Fruit fly (Drosophila melanogaster) whole organism, embryonic: ENCODE measurements around the gene CG31999.

Experiments used
- Abd-B ChIP-seq: fragments of 200-800 bp; sonication (Bioruptor generic); optimal IDR thresholded peaks from 2 replicates; lab custom pipeline; 2018; ENCODE audit warnings: missing biosample characterization, mild to moderate bottlenecking, missing genetic modification characterization, moderate library complexity
- B-H2 ChIP-seq: fragments of 200-800 bp; sonication (Bioruptor generic); optimal IDR thresholded peaks from 2 replicates; lab custom pipeline; 2018; ENCODE audit warnings: missing biosample characterization, mild to moderate bottlenecking, missing genetic modification characterization
- Bdp1 ChIP-seq: fragments of 200-800 bp; sonication (Bioruptor generic); optimal IDR thresholded peaks from 3 replicates; lab custom pipeline; 2016; ENCODE audit warnings: missing biosample characterization, missing genetic modification characterization
- Bgb ChIP-seq: fragments of 200-800 bp; sonication (Bioruptor generic); IDR thresholded peaks from 2 replicates; pipeline ENCODE4 v1.3.6; 2022; ENCODE audit warnings: missing biosample characterization, missing genetic modification characterization; ENCODE audit not compliant: partially characterized antibody
- Bteb2 ChIP-seq: fragments of 200-800 bp; sonication (Bioruptor generic); optimal IDR thresholded peaks from 2 replicates; lab custom pipeline; 2016; ENCODE audit warnings: missing biosample characterization, missing genetic modification characterization
- CG10209 ChIP-seq: fragments of 200-800 bp; sonication (Bioruptor generic); optimal IDR thresholded peaks from 3 replicates; lab custom pipeline; 2017; ENCODE audit warnings: missing biosample characterization, mild to moderate bottlenecking, missing genetic modification characterization, missing genetic modification reagents
- CG1024 ChIP-seq: fragments of 200-800 bp; sonication (Bioruptor generic); IDR thresholded peaks from 2 replicates; pipeline ENCODE4 v1.3.6; 2022; ENCODE audit warnings: missing biosample characterization, missing genetic modification characterization
- CG10543 ChIP-seq: fragments of 200-800 bp; sonication (Bioruptor generic); optimal IDR thresholded peaks from 3 replicates; lab custom pipeline; 2017; ENCODE audit warnings: missing biosample characterization, mild to moderate bottlenecking, missing genetic modification characterization, moderate library complexity
- CG11247 ChIP-seq: fragments of 200-800 bp; sonication (Bioruptor generic); IDR thresholded peaks from 2 replicates; pipeline ENCODE4 v1.3.6; 2022; ENCODE audit warnings: missing biosample characterization, missing genetic modification characterization
- CG13296 ChIP-seq: fragments of 200-800 bp; sonication (Bioruptor generic); optimal IDR thresholded peaks from 3 replicates; lab custom pipeline; 2018; ENCODE audit warnings: missing biosample characterization, mild to moderate bottlenecking, missing genetic modification characterization
- CG14710 ChIP-seq: fragments of 200-800 bp; sonication (Bioruptor generic); optimal IDR thresholded peaks from 3 replicates; lab custom pipeline; 2019; ENCODE audit warnings: missing biosample characterization, mild to moderate bottlenecking, missing genetic modification characterization, moderate library complexity
- CG15479 ChIP-seq: fragments of 200-800 bp; sonication (Bioruptor generic); optimal IDR thresholded peaks from 3 replicates; lab custom pipeline; 2019; ENCODE audit warnings: missing biosample characterization, mild to moderate bottlenecking, missing genetic modification characterization, moderate library complexity
- CG17186 ChIP-seq: fragments of 200-800 bp; sonication (Bioruptor generic); optimal IDR thresholded peaks from 3 replicates; lab custom pipeline; 2017; ENCODE audit warnings: missing biosample characterization, missing genetic modification reagents, missing genetic modification characterization
- CG2120 ChIP-seq: fragments of 200-800 bp; sonication (Bioruptor generic); optimal IDR thresholded peaks from 3 replicates; lab custom pipeline; 2016; ENCODE audit warnings: missing biosample characterization, missing genetic modification characterization
- CG30020 ChIP-seq: fragments of 200-800 bp; optimal IDR thresholded peaks from 2 replicates; lab custom pipeline; 2019; ENCODE audit warnings: missing biosample characterization, mild to moderate bottlenecking, missing genetic modification characterization, moderate library complexity
- CG3065 ChIP-seq: fragments of 200-800 bp; sonication (Bioruptor generic); optimal IDR thresholded peaks from 2 replicates; lab custom pipeline; 2016; ENCODE audit warnings: missing biosample characterization, missing genetic modification characterization
- CG31388 ChIP-seq: fragments of 200-800 bp; sonication (Bioruptor generic); optimal IDR thresholded peaks from 2 replicates; lab custom pipeline; 2016; ENCODE audit warnings: missing biosample characterization, missing genetic modification characterization
- CG33557 ChIP-seq: fragments of 200-800 bp; sonication (Bioruptor generic); optimal IDR thresholded peaks from 2 replicates; lab custom pipeline; 2019; ENCODE audit warnings: missing biosample characterization, mild to moderate bottlenecking, missing genetic modification characterization, moderate library complexity
- CG34376 ChIP-seq: fragments of 200-800 bp; sonication (Bioruptor generic); optimal IDR thresholded peaks from 2 replicates; lab custom pipeline; 2018; ENCODE audit warnings: missing biosample characterization, mild to moderate bottlenecking, missing genetic modification characterization
- CG3726 ChIP-seq: fragments of 200-800 bp; sonication (Bioruptor generic); IDR thresholded peaks from 3 replicates; pipeline ENCODE4, ENCODE4 v1.3.6; 2022; ENCODE audit warnings: missing biosample characterization, missing genetic modification characterization
- CG4854 ChIP-seq: fragments of 200-800 bp; sonication (Bioruptor generic); optimal IDR thresholded peaks from 2 replicates; lab custom pipeline; 2016; ENCODE audit warnings: missing biosample characterization, missing genetic modification characterization, inconsistent platforms
- CG7357 ChIP-seq: fragments of 200-800 bp; sonication (Bioruptor generic); IDR thresholded peaks from 3 replicates; pipeline ENCODE4 v1.3.6; 2022; ENCODE audit warnings: missing biosample characterization, missing genetic modification characterization
- CG8359 ChIP-seq: fragments of 200-800 bp; sonication (Bioruptor generic); optimal IDR thresholded peaks from 2 replicates; lab custom pipeline; 2017; ENCODE audit warnings: missing biosample characterization, mild to moderate bottlenecking, missing genetic modification characterization, borderline replicate concordance
- CHES-1-like ChIP-seq: fragments of 200-800 bp; sonication (Bioruptor generic); optimal IDR thresholded peaks from 2 replicates; lab custom pipeline; 2016; ENCODE audit warnings: missing biosample characterization, missing genetic modification characterization
- D ChIP-seq, 2 experiments: fragments of 200-800 bp in 1 of 2; fragments of >200 bp in 1 of 2; sonication (Bioruptor generic) in 1 of 2; optimal IDR thresholded peaks; 2 replicates in 1 of 2; 3 replicates in 1 of 2; lab custom pipeline; 2017; ENCODE audit warnings: mild to moderate bottlenecking in 1 of 2, missing biosample characterization in 1 of 2, missing genetic modification characterization in 1 of 2, missing genetic modification reagents in 1 of 2
- D19B ChIP-seq: fragments of 200-800 bp; sonication (Bioruptor generic); optimal IDR thresholded peaks from 2 replicates; lab custom pipeline; 2017; ENCODE audit warnings: missing biosample characterization, mild to moderate bottlenecking, missing genetic modification characterization
- Ets65A ChIP-seq: fragments of 200-800 bp; sonication (Bioruptor generic); peaks from one replicate; lab custom pipeline; 2016; ENCODE audit warnings: missing biosample characterization, missing genetic modification characterization
- MTF-1 ChIP-seq: fragments of 200-800 bp; sonication (Bioruptor generic); optimal IDR thresholded peaks from 2 replicates; lab custom pipeline; 2018; ENCODE audit warnings: missing biosample characterization, mild to moderate bottlenecking, missing genetic modification characterization, borderline replicate concordance
- PHDP ChIP-seq: fragments of 200-800 bp; sonication (Bioruptor generic); optimal IDR thresholded peaks from 3 replicates; lab custom pipeline; 2018; ENCODE audit warnings: missing biosample characterization, mild to moderate bottlenecking, missing genetic modification characterization, moderate library complexity
- YL-1 ChIP-seq: fragments of 200-800 bp; sonication (Bioruptor generic); optimal IDR thresholded peaks from 3 replicates; lab custom pipeline; 2017; ENCODE audit warnings: missing biosample characterization, mild to moderate bottlenecking, missing genetic modification characterization
- crol ChIP-seq: fragments of 200-800 bp; sonication (Bioruptor generic); IDR thresholded peaks from 2 replicates; pipeline ENCODE4 v1.3.6; 2022; ENCODE audit warnings: missing biosample characterization, missing genetic modification characterization
- dimm ChIP-seq: fragments of 200-800 bp; sonication (Bioruptor generic); IDR thresholded peaks from 2 replicates; pipeline ENCODE4 v1.3.6; 2022; ENCODE audit warnings: missing biosample characterization, missing genetic modification characterization
- fd96Cb ChIP-seq: fragments of 200-800 bp; sonication (Bioruptor generic); optimal IDR thresholded peaks from 2 replicates; lab custom pipeline; 2018; ENCODE audit warnings: missing biosample characterization, mild to moderate bottlenecking, missing genetic modification characterization, moderate library complexity
- her ChIP-seq: fragments of 200-800 bp; sonication (Bioruptor generic); optimal IDR thresholded peaks from 2 replicates; lab custom pipeline; 2016; ENCODE audit warnings: missing biosample characterization, missing genetic modification characterization
- jumu ChIP-seq: fragments of 200-800 bp; sonication (Bioruptor generic); optimal IDR thresholded peaks from 3 replicates; lab custom pipeline; 2016; ENCODE audit warnings: missing biosample characterization, missing genetic modification characterization
- kay ChIP-seq: fragments of 200-800 bp; sonication (Bioruptor generic); optimal IDR thresholded peaks from 2 replicates; lab custom pipeline; 2016; ENCODE audit warnings: missing biosample characterization, missing genetic modification characterization
- kni ChIP-seq: fragments of 200-800 bp; sonication (Bioruptor generic); optimal IDR thresholded peaks from 3 replicates; lab custom pipeline; 2017; ENCODE audit warnings: mild to moderate bottlenecking, missing biosample characterization, missing genetic modification reagents, missing genetic modification characterization
- lov ChIP-seq, 2 experiments: fragments of 200-800 bp in 1 of 2; fragments of >200 bp in 1 of 2; sonication (Bioruptor generic) in 1 of 2; IDR thresholded peaks in 1 of 2; optimal IDR thresholded peaks in 1 of 2; 2 replicates in 1 of 2; 3 replicates in 1 of 2; pipeline versions ENCODE4 v1.3.6 to Lab custom; 2017 to 2022; ENCODE audit warnings: missing biosample characterization in 1 of 2, missing genetic modification characterization in 1 of 2
- mam ChIP-seq: fragments of 200-800 bp; sonication (Bioruptor generic); optimal IDR thresholded peaks from 3 replicates; lab custom pipeline; 2016; ENCODE audit warnings: missing biosample characterization, missing genetic modification characterization
- pfk ChIP-seq: fragments of 200-800 bp; sonication (Bioruptor generic); optimal IDR thresholded peaks from 2 replicates; lab custom pipeline; 2018; ENCODE audit warnings: missing biosample characterization, mild to moderate bottlenecking, missing genetic modification characterization, moderate library complexity
- phol ChIP-seq: fragments of 200-800 bp; sonication (Bioruptor generic); optimal IDR thresholded peaks from 3 replicates; lab custom pipeline; 2018; ENCODE audit warnings: missing biosample characterization, mild to moderate bottlenecking, missing genetic modification characterization, moderate library complexity
- pita ChIP-seq: fragments of 200-800 bp; sonication (Bioruptor generic); optimal IDR thresholded peaks from 2 replicates; lab custom pipeline; 2017; ENCODE audit warnings: missing biosample characterization, mild to moderate bottlenecking, missing genetic modification characterization
- prd ChIP-seq, 3 experiments: fragments of >200 bp in 2 of 3; fragments of 200-800 bp in 1 of 3; sonication (Bioruptor generic) in 1 of 3; optimal IDR thresholded peaks in 2 of 3; IDR thresholded peaks in 1 of 3; 2 replicates in 2 of 3; 3 replicates in 1 of 3; pipeline versions ENCODE4 v1.3.6 to Lab custom; 2017 to 2022; ENCODE audit warnings: missing biosample characterization in 1 of 3, missing genetic modification characterization in 1 of 3
- pros ChIP-seq: fragments of 200-800 bp; sonication (Bioruptor generic); optimal IDR thresholded peaks from 3 replicates; lab custom pipeline; 2019; ENCODE audit warnings: missing biosample characterization, mild to moderate bottlenecking, missing genetic modification characterization, moderate library complexity
- sens ChIP-seq: fragments of 200-800 bp; sonication (Bioruptor generic); peaks from one replicate; lab custom pipeline; 2016; ENCODE audit warnings: missing biosample characterization, missing genetic modification characterization
- ssp ChIP-seq: fragments of 200-800 bp; sonication (Bioruptor generic); IDR thresholded peaks from 2 replicates; pipeline ENCODE4 v1.3.6; 2022; ENCODE audit warnings: missing biosample characterization, missing genetic modification characterization
- trh ChIP-seq: fragments of 200-800 bp; sonication (Bioruptor generic); optimal IDR thresholded peaks from 2 replicates; lab custom pipeline; 2016; ENCODE audit warnings: missing biosample characterization, missing genetic modification characterization
- tup ChIP-seq: fragments of 200-800 bp; sonication (Bioruptor generic); optimal IDR thresholded peaks from 2 replicates; lab custom pipeline; 2016; ENCODE audit warnings: missing biosample characterization, mild to moderate bottlenecking, missing genetic modification characterization, moderate library complexity
- z ChIP-seq: fragments of 200-800 bp; sonication (Bioruptor generic); IDR thresholded peaks from 3 replicates; pipeline ENCODE4 v1.3.6; 2022; ENCODE audit warnings: missing biosample characterization, missing genetic modification characterization
- zfh2 ChIP-seq: fragments of 200-800 bp; sonication (Bioruptor generic); optimal IDR thresholded peaks from 2 replicates; lab custom pipeline; 2016; ENCODE audit warnings: missing biosample characterization, missing genetic modification characterization

The CG31999 gene

dm6 chr4:180780-181179 lies 46.8 kb downstream of the CG31999 start (continued):
- no peak for TF ChIP-seq D19B (GFP tag; lab: Kevin White, UChicago)
- no peak for TF ChIP-seq CG33557 (GFP tag; lab: Kevin White, UChicago)
- TF ChIP-seq CG1024 (GFP tag; lab: Robert Waterston, UW), result peak; percentile 84
- TF ChIP-seq YL-1 (GFP tag; lab: Kevin White, UChicago), result no peak
- TF ChIP-seq CG7357 (GFP tag; lab: Robert Waterston, UW), result peak; percentile 90
- no peak for TF ChIP-seq CG15479 (GFP tag; lab: Kevin White, UChicago)
- TF ChIP-seq Bdp1 (GFP tag; lab: Kevin White, UChicago), result no peak
- TF ChIP-seq zfh2 (GFP tag; lab: Kevin White, UChicago), result no peak
- TF ChIP-seq trh (GFP tag; lab: Kevin White, UChicago), result no peak
- TF ChIP-seq crol (GFP tag; lab: Robert Waterston, UW), result no peak
- no peak for TF ChIP-seq MTF-1 (GFP tag; lab: Kevin White, UChicago)
- peak; percentile 95 for TF ChIP-seq CG30020
- TF ChIP-seq z (GFP tag; lab: Robert Waterston, UW), result no peak
- no peak for TF ChIP-seq PHDP (tag; lab: Kevin White, UChicago)
- TF ChIP-seq pros, result no peak
- no peak for TF ChIP-seq her (GFP tag; lab: Kevin White, UChicago)
- TF ChIP-seq mam, result no peak
- no peak for TF ChIP-seq CG3726
- peak; percentile 7 for TF ChIP-seq kay
- peak; percentile 47 for TF ChIP-seq pfk (GFP tag; lab: Kevin White, UChicago)
- TF ChIP-seq sens (GFP tag; lab: Kevin White, UChicago), result peak; percentile 85
- TF ChIP-seq ssp, result peak; percentile 90
- no peak for TF ChIP-seq CG14710
- TF ChIP-seq CG4854 (GFP tag; lab: Kevin White, UChicago), result no peak
- TF ChIP-seq prd (optimal IDR thresholded peaks at IDR 0.05; lab: Kevin White, UChicago), result no peak
- TF ChIP-seq prd (GFP tag; IDR thresholded peaks at IDR 0.05; lab: Robert Waterston, UW), result no peak
- peak; percentile 3 for TF ChIP-seq CG2120 (GFP tag; lab: Kevin White, UChicago)
- no peak for TF ChIP-seq jumu (GFP tag; lab: Kevin White, UChicago)
- no peak for TF ChIP-seq Bteb2 (GFP tag; lab: Kevin White, UChicago)
- no peak for TF ChIP-seq pita (GFP tag; lab: Kevin White, UChicago)
- TF ChIP-seq tup (GFP tag; lab: Kevin White, UChicago), result no peak
- no peak for TF ChIP-seq CG31388 (GFP tag; lab: Kevin White, UChicago)
- TF ChIP-seq CG17186 (GFP tag; lab: Kevin White, UChicago), result no peak
- no peak for TF ChIP-seq B-H2 (GFP tag; lab: Kevin White, UChicago)
- TF ChIP-seq CG8359, result no peak
- no peak for TF ChIP-seq dimm (GFP tag; lab: Robert Waterston, UW)
- TF ChIP-seq D (optimal IDR thresholded peaks at IDR 0.05; lab: Kevin White, UChicago), result no peak
- no peak for TF ChIP-seq D (GFP tag; optimal IDR thresholded peaks at IDR 0.05; lab: Kevin White, UChicago)
- no peak for TF ChIP-seq Bgb (GFP tag; lab: Robert Waterston, UW)
- TF ChIP-seq lov (optimal IDR thresholded peaks at IDR 0.05; lab: Kevin White, UChicago), result no peak
- TF ChIP-seq lov (GFP tag; IDR thresholded peaks at IDR 0.05; lab: Robert Waterston, UW), result no peak
- TF ChIP-seq kni (GFP tag; lab: Kevin White, UChicago), result no peak
- TF ChIP-seq CG10209 (GFP tag; lab: Kevin White, UChicago), result no peak
- no peak for TF ChIP-seq CG3065 (GFP tag; lab: Kevin White, UChicago)
- peak; percentile 0 for TF ChIP-seq CG13296 (GFP tag; lab: Kevin White, UChicago)
- TF ChIP-seq phol, result peak; percentile 25
- TF ChIP-seq CG11247 (GFP tag; lab: Robert Waterston, UW), result no peak
- TF ChIP-seq CG34376 (GFP tag; lab: Kevin White, UChicago), result peak; percentile 1
- peak; percentile 93 for TF ChIP-seq Ets65A (GFP tag; lab: Kevin White, UChicago)
- no peak for TF ChIP-seq Abd-B (GFP tag; lab: Kevin White, UChicago)
- no peak for TF ChIP-seq CG10543 (GFP tag; lab: Kevin White, UChicago)
- no peak for TF ChIP-seq CHES-1-like
- no peak for TF ChIP-seq fd96Cb
